Fruit fly (Drosophila melanogaster): ENCODE measurements around the gene mat.

DNA sequence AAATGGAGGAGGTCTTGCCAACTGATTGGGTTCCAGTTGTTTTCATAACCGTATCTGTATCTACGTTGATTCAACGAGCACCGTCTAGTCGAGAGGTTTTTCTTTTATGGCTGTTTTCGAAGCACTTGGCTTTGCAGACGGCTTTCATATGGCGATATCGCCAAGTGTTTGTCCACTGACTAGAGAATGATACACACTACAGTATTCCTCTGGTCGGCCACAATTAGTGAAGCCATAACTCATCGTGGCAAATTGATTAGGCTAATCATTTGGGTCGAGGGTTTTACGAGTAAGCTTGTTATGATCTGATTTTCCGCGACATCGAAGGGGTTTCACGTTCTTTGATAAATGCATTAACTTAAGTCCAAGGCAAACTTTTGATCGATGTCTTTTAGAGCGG lies 26.0 kb upstream of the mat start:
- no peak for TF ChIP-seq CG33017 (tag; optimal IDR thresholded peaks at IDR 0.05)
- TF ChIP-seq CG7101 (tag; optimal IDR thresholded peaks at IDR 0.05) = no peak
- no peak for TF ChIP-seq Clk (GFP tag; optimal IDR thresholded peaks at IDR 0.05)
- no peak for TF ChIP-seq CG14711 (tag; optimal IDR thresholded peaks at IDR 0.05)
- no peak for TF ChIP-seq Hr96 (GFP tag; optimal IDR thresholded peaks at IDR 0.05)
- TF ChIP-seq cic (GFP tag; optimal IDR thresholded peaks at IDR 0.05) = peak; percentile 87
- TF ChIP-seq tj (GFP tag; optimal IDR thresholded peaks at IDR 0.05) = no peak
- no peak for TF ChIP-seq pad (GFP tag; optimal IDR thresholded peaks at IDR 0.05)
- no peak for TF ChIP-seq CG7045 (GFP tag; optimal IDR thresholded peaks at IDR 0.05)
- no peak for TF ChIP-seq Mnt (GFP tag; optimal IDR thresholded peaks at IDR 0.05)
- TF ChIP-seq kay (GFP tag; ENCODE audit: borderline replicate concordance) = peak; percentile 27
